Fruit fly (Drosophila melanogaster) whole organism, embryonic: ENCODE results near the gene Cpr65Av.

Experiments used
- B-H2 ChIP-seq: fragments of 200-800 bp; sonication (Bioruptor generic); optimal IDR thresholded peaks from 2 replicates; lab custom pipeline; 2018; ENCODE audit warnings: missing biosample characterization, mild to moderate bottlenecking, missing genetic modification characterization
- BEAF-32 ChIP-seq: fragments of 200-800 bp; sonication (Bioruptor generic); optimal IDR thresholded peaks from 3 replicates; lab custom pipeline; 2017; ENCODE audit warnings: missing biosample characterization, missing genetic modification characterization, mild to moderate bottlenecking, moderate library complexity, missing genetic modification reagents
- Bgb ChIP-seq: fragments of 200-800 bp; sonication (Bioruptor generic); IDR thresholded peaks from 2 replicates; pipeline ENCODE4 v1.3.6; 2022; ENCODE audit warnings: missing biosample characterization, missing genetic modification characterization; ENCODE audit not compliant: partially characterized antibody
- CG10267 ChIP-seq: fragments of 200-800 bp; sonication (Bioruptor generic); optimal IDR thresholded peaks from 2 replicates; lab custom pipeline; 2018; ENCODE audit warnings: missing biosample characterization, mild to moderate bottlenecking, missing genetic modification characterization, moderate library complexity
- CG10565 ChIP-seq: fragments of 200-800 bp; sonication (Bioruptor generic); optimal IDR thresholded peaks from 3 replicates; lab custom pipeline; 2016; ENCODE audit warnings: missing biosample characterization, mild to moderate bottlenecking, missing genetic modification characterization
- CG1233 ChIP-seq: fragments of 200-800 bp; sonication (Bioruptor generic); optimal IDR thresholded peaks from 4 replicates; lab custom pipeline; 2018; ENCODE audit warnings: missing biosample characterization, mild to moderate bottlenecking, missing genetic modification characterization
- CG31365 ChIP-seq: fragments of 200-800 bp; sonication (Bioruptor generic); optimal IDR thresholded peaks from 2 replicates; lab custom pipeline; 2018; ENCODE audit warnings: missing biosample characterization, mild to moderate bottlenecking, missing genetic modification characterization
- CG31441 ChIP-seq: fragments of 200-800 bp; sonication (Bioruptor generic); IDR thresholded peaks from 2 replicates; pipeline ENCODE4 v1.3.6; 2022; ENCODE audit warnings: missing biosample characterization, missing genetic modification characterization
- CG3163 ChIP-seq: fragments of 200-800 bp; sonication (Bioruptor generic); optimal IDR thresholded peaks from 3 replicates; lab custom pipeline; 2016; ENCODE audit warnings: missing biosample characterization, missing genetic modification characterization
- CG34224 ChIP-seq: fragments of 200-800 bp; sonication (Bioruptor generic); IDR thresholded peaks from 3 replicates; pipeline ENCODE4 v1.3.6; 2022; ENCODE audit warnings: missing biosample characterization, missing genetic modification characterization; ENCODE audit not compliant: partially characterized antibody
- CG3726 ChIP-seq: fragments of 200-800 bp; sonication (Bioruptor generic); IDR thresholded peaks from 3 replicates; pipeline ENCODE4, ENCODE4 v1.3.6; 2022; ENCODE audit warnings: missing biosample characterization, missing genetic modification characterization
- CG4424 ChIP-seq: fragments of 200-800 bp; sonication (Bioruptor generic); optimal IDR thresholded peaks from 3 replicates; lab custom pipeline; 2016; ENCODE audit warnings: missing biosample characterization, missing genetic modification characterization
- CG5180 ChIP-seq: fragments of 200-800 bp; sonication (Bioruptor generic); optimal IDR thresholded peaks from 3 replicates; lab custom pipeline; 2017; ENCODE audit warnings: missing biosample characterization, missing genetic modification characterization, mild to moderate bottlenecking, moderate library complexity, missing genetic modification reagents
- CG5953 ChIP-seq: fragments of 200-800 bp; sonication (Bioruptor generic); IDR thresholded peaks from 2 replicates; pipeline ENCODE4 v1.3.6; 2022; ENCODE audit warnings: missing biosample characterization, missing genetic modification characterization
- CG6254 ChIP-seq: fragments of 200-800 bp; sonication (Bioruptor generic); optimal IDR thresholded peaks from 3 replicates; lab custom pipeline; 2017; ENCODE audit warnings: mild to moderate bottlenecking, missing biosample characterization, missing genetic modification reagents, missing genetic modification characterization
- CG6272 ChIP-seq: fragments of 200-800 bp; sonication (Bioruptor generic); IDR thresholded peaks from 2 replicates; pipeline ENCODE4 v1.3.6; 2022; ENCODE audit warnings: missing biosample characterization, missing genetic modification characterization
- CG6854 ChIP-seq: fragments of 200-800 bp; sonication (Bioruptor generic); optimal IDR thresholded peaks from 3 replicates; lab custom pipeline; 2017; ENCODE audit warnings: missing biosample characterization, mild to moderate bottlenecking, missing genetic modification characterization
- CG7963 ChIP-seq: fragments of 200-800 bp; sonication (Bioruptor generic); IDR thresholded peaks from 3 replicates; pipeline ENCODE4 v1.3.6; 2022; ENCODE audit warnings: missing biosample characterization, missing genetic modification characterization; ENCODE audit not compliant: partially characterized antibody
- CG9876 ChIP-seq: fragments of 200-800 bp; sonication (Bioruptor generic); optimal IDR thresholded peaks from 2 replicates; lab custom pipeline; 2016; ENCODE audit warnings: missing biosample characterization, missing genetic modification characterization
- CoRest ChIP-seq: fragments of 200-800 bp; sonication (Bioruptor generic); optimal IDR thresholded peaks from 3 replicates; lab custom pipeline; 2018; ENCODE audit warnings: missing biosample characterization, mild to moderate bottlenecking, missing genetic modification characterization, moderate library complexity
- Dp ChIP-seq: fragments of 200-800 bp; sonication (Bioruptor generic); optimal IDR thresholded peaks from 2 replicates; lab custom pipeline; 2018; ENCODE audit warnings: missing biosample characterization, mild to moderate bottlenecking, missing genetic modification characterization, moderate library complexity
- HLH54F ChIP-seq: fragments of 200-800 bp; sonication (Bioruptor generic); optimal IDR thresholded peaks from 3 replicates; lab custom pipeline; 2016; ENCODE audit warnings: missing biosample characterization, missing genetic modification characterization
- HLHmδ ChIP-seq: fragments of 200-800 bp; sonication (Bioruptor generic); optimal IDR thresholded peaks from 2 replicates; lab custom pipeline; 2018; ENCODE audit warnings: missing biosample characterization, mild to moderate bottlenecking, missing genetic modification characterization, moderate library complexity
- Lhr ChIP-seq: fragments of 200-800 bp; sonication (Bioruptor generic); optimal IDR thresholded peaks from 3 replicates; lab custom pipeline; 2017; ENCODE audit warnings: mild to moderate bottlenecking, missing biosample characterization, missing genetic modification reagents, missing genetic modification characterization
- MBD-R2 ChIP-seq: fragments of 200-800 bp; sonication (Bioruptor generic); IDR thresholded peaks from 2 replicates; pipeline ENCODE4 v1.3.6; 2022; ENCODE audit warnings: missing biosample characterization, missing genetic modification characterization
- Mes4 ChIP-seq: fragments of 200-800 bp; sonication (Bioruptor generic); optimal IDR thresholded peaks from 2 replicates; lab custom pipeline; 2016; ENCODE audit warnings: missing biosample characterization, missing genetic modification characterization
- Poxn ChIP-seq: fragments of 200-800 bp; sonication (Bioruptor generic); IDR thresholded peaks from 2 replicates; pipeline ENCODE4 v1.3.6; 2022; ENCODE audit warnings: missing biosample characterization, missing genetic modification characterization
- Rfx ChIP-seq: fragments of 200-800 bp; sonication (Bioruptor generic); IDR thresholded peaks from 2 replicates; pipeline ENCODE4 v1.3.6; 2022; ENCODE audit warnings: missing biosample characterization, missing genetic modification characterization
- Scr ChIP-seq: fragments of 200-800 bp; sonication (Bioruptor generic); IDR thresholded peaks from 2 replicates; pipeline ENCODE4 v1.3.6; 2022; ENCODE audit warnings: missing biosample characterization, missing genetic modification characterization; ENCODE audit not compliant: partially characterized antibody
- Six4 ChIP-seq: fragments of 200-800 bp; sonication (Bioruptor generic); optimal IDR thresholded peaks from 2 replicates; lab custom pipeline; 2016; ENCODE audit warnings: missing biosample characterization, missing genetic modification characterization
- Ssrp ChIP-seq: fragments of 200-800 bp; sonication (Bioruptor generic); optimal IDR thresholded peaks from 2 replicates; lab custom pipeline; 2018; ENCODE audit warnings: missing biosample characterization, mild to moderate bottlenecking, missing genetic modification characterization, moderate library complexity
- TFAM ChIP-seq: fragments of 200-800 bp; sonication (Bioruptor generic); optimal IDR thresholded peaks from 2 replicates; lab custom pipeline; 2017; ENCODE audit warnings: missing biosample characterization, missing genetic modification characterization, inconsistent platforms
- Vsx1 ChIP-seq: fragments of 200-800 bp; sonication (Bioruptor generic); optimal IDR thresholded peaks from 2 replicates; lab custom pipeline; 2017; ENCODE audit warnings: missing biosample characterization, mild to moderate bottlenecking, missing genetic modification characterization, missing genetic modification reagents
- amos ChIP-seq: fragments of 200-800 bp; sonication (Bioruptor generic); IDR thresholded peaks from 2 replicates; pipeline ENCODE4 v1.3.6; 2022; ENCODE audit warnings: missing biosample characterization, missing genetic modification characterization; ENCODE audit not compliant: partially characterized antibody
- dati ChIP-seq: fragments of 200-800 bp; sonication (Bioruptor generic); IDR thresholded peaks from 2 replicates; pipeline ENCODE4 v1.3.6; 2022; ENCODE audit warnings: missing biosample characterization, missing genetic modification characterization
- dpn ChIP-seq, 2 experiments: fragments of 200-800 bp; sonication (Bioruptor generic); optimal IDR thresholded peaks; 3 replicates each; lab custom pipeline; 2016; ENCODE audit warnings: missing biosample characterization in 2 of 2, missing genetic modification characterization in 2 of 2
- esg ChIP-seq: fragments of 200-800 bp; sonication (Bioruptor generic); conservative IDR thresholded peaks from 2 replicates; pipeline ENCODE4 v1.3.6; 2022; ENCODE audit warnings: missing biosample characterization, missing genetic modification characterization
- fd3F ChIP-seq: fragments of 200-800 bp; sonication (Bioruptor generic); optimal IDR thresholded peaks from 2 replicates; lab custom pipeline; 2018; ENCODE audit warnings: missing biosample characterization, mild to moderate bottlenecking, missing genetic modification characterization, moderate library complexity
- fd96Cb ChIP-seq: fragments of 200-800 bp; sonication (Bioruptor generic); optimal IDR thresholded peaks from 2 replicates; lab custom pipeline; 2018; ENCODE audit warnings: missing biosample characterization, mild to moderate bottlenecking, missing genetic modification characterization, moderate library complexity
- nau ChIP-seq: fragments of 200-800 bp; sonication (Bioruptor generic); optimal IDR thresholded peaks from 3 replicates; lab custom pipeline; 2017; ENCODE audit warnings: missing biosample characterization, mild to moderate bottlenecking, missing genetic modification characterization, missing genetic modification reagents
- nerfin-1 ChIP-seq: fragments of 200-800 bp; sonication (Bioruptor generic); optimal IDR thresholded peaks from 3 replicates; lab custom pipeline; 2019; ENCODE audit warnings: missing biosample characterization, mild to moderate bottlenecking, missing genetic modification characterization, moderate library complexity
- pan ChIP-seq, 4 experiments: fragments of >200 bp in 3 of 4; fragments of 200-800 bp in 1 of 4; sonication (Bioruptor generic) in 1 of 4; optimal IDR thresholded peaks in 3 of 4; IDR thresholded peaks in 1 of 4; 2 replicates each; pipeline versions ENCODE4 v1.3.6 to Lab custom; 2017 to 2022; ENCODE audit warnings: missing biosample characterization in 2 of 4, missing genetic modification characterization in 2 of 4, mixed read lengths in 1 of 4
- pnt ChIP-seq: fragments of 200-800 bp; sonication (Bioruptor generic); optimal IDR thresholded peaks from 3 replicates; lab custom pipeline; 2016; ENCODE audit warnings: missing biosample characterization, missing genetic modification characterization
- pum ChIP-seq: fragments of 200-800 bp; sonication (Bioruptor generic); optimal IDR thresholded peaks from 2 replicates; lab custom pipeline; 2016; ENCODE audit warnings: missing biosample characterization, missing genetic modification characterization
- rib ChIP-seq: fragments of 200-800 bp; sonication (Bioruptor generic); IDR thresholded peaks from 2 replicates; pipeline ENCODE4 v1.3.6; 2022; ENCODE audit warnings: missing biosample characterization, missing genetic modification characterization
- slbo ChIP-seq: fragments of 200-800 bp; sonication (Bioruptor generic); IDR thresholded peaks from 2 replicates; pipeline ENCODE4 v1.3.6; 2022; ENCODE audit warnings: missing biosample characterization, missing genetic modification characterization
- stc ChIP-seq: fragments of 200-800 bp; sonication (Bioruptor generic); IDR thresholded peaks from 2 replicates; pipeline ENCODE4 v1.3.6; 2022; ENCODE audit warnings: missing biosample characterization, missing genetic modification characterization
- tna ChIP-seq: fragments of 200-800 bp; sonication (Bioruptor generic); IDR thresholded peaks from 2 replicates; pipeline ENCODE4 v1.3.6; 2022; ENCODE audit warnings: missing biosample characterization, missing genetic modification characterization; ENCODE audit not compliant: partially characterized antibody
- vvl ChIP-seq: fragments of 200-800 bp; sonication (Bioruptor generic); IDR thresholded peaks from 2 replicates; pipeline ENCODE4 v1.3.6; 2022; ENCODE audit warnings: missing biosample characterization, missing genetic modification characterization
- zf30C ChIP-seq: fragments of 200-800 bp; sonication (Bioruptor generic); optimal IDR thresholded peaks from 3 replicates; lab custom pipeline; 2018; ENCODE audit warnings: missing biosample characterization, mild to moderate bottlenecking, missing genetic modification characterization

Gene Cpr65Av

dm6 chr3L:6173826-6174255, 34.1 kb upstream of the Cpr65Av start, which contains the start of the genes fmt and CG7376 (continued):
- TF ChIP-seq Poxn (GFP tag; lab: Robert Waterston, UW) (no peak), B-H2 (peak; percentile 43), CG10565 (GFP tag; lab: Kevin White, UChicago) (no peak), Mes4 (GFP tag; lab: Kevin White, UChicago) (no peak), Rfx (GFP tag; lab: Robert Waterston, UW) (no peak), CG3726 (GFP tag; lab: Robert Waterston, UW) (no peak), vvl (GFP tag; lab: Robert Waterston, UW) (no peak), esg (no peak; the same call in 1 of the 2 replicates), zf30C (no peak), CG10267 (peak; percentile 71), CG5953 (GFP tag; lab: Robert Waterston, UW) (no peak), pnt (no peak), CG4424 (GFP tag; lab: Kevin White, UChicago) (no peak), Scr (GFP tag; lab: Robert Waterston, UW) (peak; percentile 80), Bgb (GFP tag; lab: Robert Waterston, UW) (peak; percentile 71), MBD-R2 (GFP tag; lab: Robert Waterston, UW) (peak; percentile 46; the same call in 1 of the 2 replicates), CG34224 (peak; percentile 69; the same call in 2 of the 3 replicates), stc (GFP tag; lab: Robert Waterston, UW) (no peak), amos (GFP tag; lab: Robert Waterston, UW) (peak; percentile 63), dpn (GFP tag; optimal IDR thresholded peaks at IDR 0.05; lab: Kevin White, UChicago) (peak in 1 of 2 experiments; percentile 42), tna (GFP tag; lab: Robert Waterston, UW) (peak; percentile 84), CG9876 (GFP tag; lab: Kevin White, UChicago) (no peak), CG31365 (tag; lab: Kevin White, UChicago) (no peak), Six4 (GFP tag; lab: Kevin White, UChicago) (no peak), Vsx1 (GFP tag; lab: Kevin White, UChicago) (no peak), CG3163 (no peak), rib (GFP tag; lab: Robert Waterston, UW) (no peak), fd96Cb (peak; percentile 15), pum (GFP tag; lab: Kevin White, UChicago) (no peak), nau (no peak), HLH54F (GFP tag; lab: Kevin White, UChicago) (no peak), CG6854 (no peak), fd3F (GFP tag; lab: Kevin White, UChicago) (peak; percentile 37), CG5180 (GFP tag; lab: Kevin White, UChicago) (no peak), HLHmδ (GFP tag; lab: Kevin White, UChicago) (no peak), Dp (GFP tag; lab: Kevin White, UChicago) (peak; percentile 64), slbo (GFP tag; lab: Robert Waterston, UW) (peak; percentile 61), TFAM (GFP tag; lab: Kevin White, UChicago) (no peak), CG6272 (GFP tag; lab: Robert Waterston, UW) (no peak), Ssrp (tag; lab: Kevin White, UChicago) (peak; percentile 15), CG31441 (no peak), dati (GFP tag; lab: Robert Waterston, UW) (no peak), CoRest (tag; lab: Kevin White, UChicago) (no peak), nerfin-1 (peak; percentile 28), pan (optimal IDR thresholded peaks at IDR 0.05; lab: Kevin White, UChicago) (no peak), pan (GFP tag; optimal IDR thresholded peaks at IDR 0.05 in 1 of 2, IDR thresholded peaks at IDR 0.05 in 1 of 2) (no peak), CG7963 (peak; percentile 85), BEAF-32 (peak; percentile 63), CG1233 (GFP tag; lab: Kevin White, UChicago) (no peak), CG6254 (GFP tag; lab: Kevin White, UChicago) (no peak), Lhr (GFP tag; lab: Kevin White, UChicago) (peak; percentile 29)
